Worm (Caenorhabditis elegans) whole organism, young adult: Measurements from ENCODE around the gene srw-60.
"Not testable (repeated sequence)": the region's sequence is repeated elsewhere in the genome, so short reads cannot be mapped to it uniquely, and the experiment has no call there.

ENCODE experiments used
- B0035.1 ChIP-seq: sonication (generic microtip); optimal IDR thresholded peaks from 2 replicates; lab custom pipeline; 2016; ENCODE audit warnings: missing genetic modification characterization, mild to moderate bottlenecking, missing compliant biosample characterization, missing genotype, missing genetic modification reagents
- B0336.3 ChIP-seq: fragments of 200-800 bp; sonication (Bioruptor generic); IDR thresholded peaks from 2 replicates; pipeline ENCODE4 v1.3.6; 2022; ENCODE audit warnings: missing genetic modification characterization, missing compliant biosample characterization
- C17E4.6 ChIP-seq: fragments of 200-800 bp; sonication (Bioruptor generic); IDR thresholded peaks from 2 replicates; pipeline ENCODE4 v1.3.6; 2022; ENCODE audit warnings: missing genetic modification reagents, missing genetic modification characterization, missing compliant biosample characterization
- F10E7.11 ChIP-seq: sonication (generic microtip); optimal IDR thresholded peaks from 2 replicates; lab custom pipeline; 2017; ENCODE audit warnings: mild to moderate bottlenecking, missing genetic modification characterization, moderate library complexity, missing compliant biosample characterization
- F37B4.10 ChIP-seq: fragments of 200-800 bp; sonication (Bioruptor generic); IDR thresholded peaks from 2 replicates; pipeline ENCODE4 v1.3.6; 2022; ENCODE audit warnings: missing genetic modification characterization, missing compliant biosample characterization
- F57A8.1 ChIP-seq: fragments of 200-800 bp; sonication (Bioruptor generic); optimal IDR thresholded peaks from 2 replicates; lab custom pipeline; 2018; ENCODE audit warnings: mild to moderate bottlenecking, missing genetic modification characterization, moderate library complexity, missing compliant biosample characterization
- F57C9.4 ChIP-seq: sonication (generic microtip); optimal IDR thresholded peaks from 2 replicates; lab custom pipeline; 2017; ENCODE audit warnings: mild to moderate bottlenecking, missing genetic modification characterization, missing compliant biosample characterization
- K12H6.12 ChIP-seq: fragments of 200-800 bp; sonication (Bioruptor generic); optimal IDR thresholded peaks from 2 replicates; lab custom pipeline; 2018; ENCODE audit warnings: mild to moderate bottlenecking, missing genetic modification characterization, missing compliant biosample characterization
- T26A5.8 ChIP-seq: sonication (generic microtip); optimal IDR thresholded peaks from 2 replicates; lab custom pipeline; 2016; ENCODE audit warnings: missing genetic modification characterization, missing compliant biosample characterization
- Y53F4B.3 ChIP-seq: fragments of 200-800 bp; sonication (Bioruptor generic); IDR thresholded peaks from 2 replicates; pipeline ENCODE4 v1.3.6; 2022; ENCODE audit warnings: missing genetic modification reagents, missing genetic modification characterization, missing compliant biosample characterization
- Y53G8AR.9 ChIP-seq: fragments of 200-800 bp; sonication (Bioruptor generic); conservative IDR thresholded peaks from 2 replicates; pipeline ENCODE4 v1.3.6; 2022; ENCODE audit warnings: missing genetic modification reagents, missing genetic modification characterization, missing compliant biosample characterization
- bed-2 ChIP-seq: fragments of 200-800 bp; sonication (Bioruptor generic); IDR thresholded peaks from 2 replicates; pipeline ENCODE4 v1.3.6; 2022; ENCODE audit warnings: missing genetic modification reagents, missing genetic modification characterization, missing compliant biosample characterization
- cebp-1 ChIP-seq, 2 experiments: fragments of 200-800 bp in 1 of 2; sonication (Bioruptor generic) in 1 of 2; sonication (generic microtip) in 1 of 2; IDR thresholded peaks in 1 of 2; optimal IDR thresholded peaks in 1 of 2; 2 replicates each; pipeline versions ENCODE4 v1.3.6 to Lab custom; 2017 to 2022; ENCODE audit warnings: missing compliant biosample characterization in 2 of 2, missing genetic modification characterization in 2 of 2, mild to moderate bottlenecking in 1 of 2, missing genetic modification reagents in 1 of 2, moderate library complexity in 1 of 2
- cebp-2 ChIP-seq: fragments of 200-800 bp; sonication (Bioruptor generic); IDR thresholded peaks from 2 replicates; pipeline ENCODE4 v1.3.6; 2022; ENCODE audit warnings: missing genetic modification characterization, missing compliant biosample characterization
- ceh-100 ChIP-seq: fragments of 200-800 bp; sonication (Bioruptor generic); IDR thresholded peaks from 2 replicates; pipeline ENCODE4 v1.3.6; 2022; ENCODE audit warnings: missing genetic modification reagents, missing genetic modification characterization, missing compliant biosample characterization
- chd-7 ChIP-seq: sonication (generic microtip); optimal IDR thresholded peaks from 2 replicates; lab custom pipeline; 2016; ENCODE audit warnings: mild to moderate bottlenecking, missing genetic modification characterization, moderate library complexity, missing compliant biosample characterization
- dox-1 ChIP-seq: fragments of 200-800 bp; sonication (Bioruptor generic); IDR thresholded peaks from 2 replicates; pipeline ENCODE4 v1.3.6; 2022; ENCODE audit warnings: missing genetic modification reagents, missing genetic modification characterization, missing compliant biosample characterization
- dpff-1 ChIP-seq: sonication (generic microtip); optimal IDR thresholded peaks from 2 replicates; lab custom pipeline; 2017; ENCODE audit warnings: mild to moderate bottlenecking, missing genetic modification characterization, missing compliant biosample characterization
- dpl-1 ChIP-seq: fragments of 150-350 bp; optimal IDR thresholded peaks from 2 replicates; lab custom pipeline; 2014; ENCODE audit warnings: missing biosample characterization, missing genetic modification reagents, missing genetic modification characterization
- egrh-3 ChIP-seq: fragments of 200-800 bp; sonication (Bioruptor generic); IDR thresholded peaks from 2 replicates; pipeline ENCODE4 v1.3.6; 2022; ENCODE audit warnings: missing genetic modification reagents, missing genetic modification characterization, missing compliant biosample characterization
- fkh-3 ChIP-seq: sonication (generic microtip); optimal IDR thresholded peaks from 2 replicates; lab custom pipeline; 2016; ENCODE audit warnings: mild to moderate bottlenecking, missing genetic modification characterization, missing compliant biosample characterization
- gei-17 ChIP-seq: fragments of 200-800 bp; sonication (Bioruptor generic); optimal IDR thresholded peaks from 2 replicates; lab custom pipeline; 2018; ENCODE audit warnings: mild to moderate bottlenecking, missing genetic modification characterization, missing compliant biosample characterization
- hmg-20 ChIP-seq: fragments of 200-800 bp; sonication (Bioruptor generic); IDR thresholded peaks from 2 replicates; pipeline ENCODE4 v1.3.6; 2022; ENCODE audit warnings: missing genetic modification reagents, missing genetic modification characterization, missing compliant biosample characterization
- lin-40 ChIP-seq: sonication (generic microtip); optimal IDR thresholded peaks from 2 replicates; lab custom pipeline; 2016; ENCODE audit warnings: missing genetic modification characterization, mild to moderate bottlenecking, missing compliant biosample characterization, missing genotype, missing genetic modification reagents
- mcd-1 ChIP-seq: fragments of 200-800 bp; sonication (Bioruptor generic); IDR thresholded peaks from 2 replicates; pipeline ENCODE4 v1.3.6; 2022; ENCODE audit warnings: missing genetic modification reagents, missing genetic modification characterization, missing compliant biosample characterization
- mes-4 ChIP-seq: sonication (generic microtip); optimal IDR thresholded peaks from 2 replicates; lab custom pipeline; 2016; ENCODE audit warnings: missing genotype, missing genetic modification characterization, missing compliant biosample characterization
- nhr-90 ChIP-seq: sonication (generic microtip); optimal IDR thresholded peaks from 2 replicates; lab custom pipeline; 2016; ENCODE audit warnings: missing genotype, mild to moderate bottlenecking, missing genetic modification characterization, missing compliant biosample characterization
- rcor-1 ChIP-seq: fragments of 200-800 bp; sonication (Bioruptor generic); IDR thresholded peaks from 2 replicates; pipeline ENCODE4 v1.3.6; 2022; ENCODE audit warnings: missing genetic modification reagents, missing genetic modification characterization, missing compliant biosample characterization
- repo-1 ChIP-seq: sonication (generic microtip); optimal IDR thresholded peaks from 2 replicates; lab custom pipeline; 2017; ENCODE audit warnings: mild to moderate bottlenecking, missing genetic modification characterization, missing compliant biosample characterization
- rpc-1 ChIP-seq, 2 experiments: fragments of 150-350 bp in 1 of 2; sonication (generic microtip) in 1 of 2; optimal IDR thresholded peaks; 2 replicates each; lab custom pipeline; 2014 to 2018; ENCODE audit warnings: missing biosample characterization in 1 of 2, missing genetic modification characterization in 1 of 2, missing genetic modification reagents in 1 of 2, missing genotype in 1 of 2
- snpc-1.3 ChIP-seq: sonication (generic microtip); optimal IDR thresholded peaks from 2 replicates; lab custom pipeline; 2017; ENCODE audit warnings: missing genetic modification characterization, mild to moderate bottlenecking, missing compliant biosample characterization, antibody characterized with exemption, moderate library complexity, missing genotype, missing genetic modification reagents; ENCODE audit not compliant: insufficient read depth
- unc-62 ChIP-seq: fragments of 150-350 bp; optimal IDR thresholded peaks from 2 replicates; lab custom pipeline; 2014; ENCODE audit warnings: missing biosample characterization, missing genetic modification reagents, missing genetic modification characterization
- zfh-2 ChIP-seq: fragments of 200-800 bp; sonication (Bioruptor generic); conservative IDR thresholded peaks from 2 replicates; pipeline ENCODE4 v1.3.6; 2022; ENCODE audit warnings: missing genetic modification reagents, missing genetic modification characterization, missing compliant biosample characterization
- ztf-25 ChIP-seq: fragments of 200-800 bp; sonication (Bioruptor generic); IDR thresholded peaks from 2 replicates; pipeline ENCODE4 v1.3.6; 2022; ENCODE audit warnings: missing genetic modification reagents, missing genetic modification characterization, missing compliant biosample characterization
- ztf-26 ChIP-seq: sonication (generic microtip); optimal IDR thresholded peaks from 2 replicates; lab custom pipeline; 2017; ENCODE audit warnings: missing genetic modification characterization, missing compliant biosample characterization
- ztf-28 ChIP-seq: fragments of 200-800 bp; sonication (Bioruptor generic); IDR thresholded peaks from 2 replicates; pipeline ENCODE4 v1.3.6; 2022; ENCODE audit warnings: missing genetic modification reagents, missing genetic modification characterization, missing compliant biosample characterization
- ztf-3 ChIP-seq: fragments of 200-800 bp; sonication (Bioruptor generic); optimal IDR thresholded peaks from 2 replicates; lab custom pipeline; 2018; ENCODE audit warnings: mild to moderate bottlenecking, missing genetic modification characterization, missing compliant biosample characterization

Gene srw-60

DNA sequence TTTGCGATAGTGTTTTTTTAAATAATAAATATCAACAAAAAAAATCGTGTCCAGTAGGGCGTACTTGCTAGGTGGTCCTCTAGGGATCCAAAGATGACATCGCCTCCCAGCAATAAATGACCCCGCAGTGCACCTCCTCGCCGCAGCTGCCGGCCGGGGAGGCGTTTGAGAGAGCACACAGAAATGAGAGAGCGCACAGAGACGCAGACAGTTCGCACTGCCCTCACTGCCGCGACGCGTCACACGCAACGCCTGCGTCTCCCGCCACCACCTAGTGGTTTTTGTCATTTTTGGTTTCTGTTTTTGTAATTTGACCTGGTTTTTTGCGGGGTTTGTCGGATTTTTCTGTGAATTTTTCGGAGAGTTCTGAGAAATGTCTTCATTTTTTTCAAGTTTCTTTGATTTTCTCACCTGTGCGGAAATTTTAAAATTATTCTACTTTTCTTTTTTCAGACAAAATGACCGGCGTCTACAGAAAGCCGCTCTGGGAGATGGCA is 29.5 kb downstream of the srw-60 start, which contains the start of gene lido-7 (continued):
- no peak for TF ChIP-seq dpff-1 (tag; lab: Kevin White, UChicago)
- TF ChIP-seq ztf-3 = no peak
- peak; percentile 29 for TF ChIP-seq K12H6.12 (tag; lab: Kevin White, UChicago)
- no peak for TF ChIP-seq dpl-1 (GFP tag; lab: Kevin White, UChicago)
- TF ChIP-seq hmg-20 (GFP tag; lab: Robert Waterston, UW) = no peak
- TF ChIP-seq bed-2 (GFP tag; lab: Robert Waterston, UW) = no peak
- no peak for TF ChIP-seq F10E7.11 (tag; lab: Kevin White, UChicago)
- no peak for TF ChIP-seq Y53F4B.3
- no peak for TF ChIP-seq B0336.3
- no peak for TF ChIP-seq lin-40
- TF ChIP-seq F37B4.10 (GFP tag; lab: Robert Waterston, UW) = no peak
- TF ChIP-seq repo-1 (tag; lab: Kevin White, UChicago) = no peak
- TF ChIP-seq unc-62 (GFP tag; lab: Kevin White, UChicago) = no peak
- 0 out of 2 replicates have a peak, but pooled peaks have one; percentile 17 for TF ChIP-seq rcor-1 (GFP tag; lab: Robert Waterston, UW)
- no peak for TF ChIP-seq F57C9.4 (tag; lab: Kevin White, UChicago)
- no peak for TF ChIP-seq T26A5.8
- TF ChIP-seq B0035.1 = no peak
- TF ChIP-seq ztf-25 = no peak
- TF ChIP-seq gei-17 (GFP tag; lab: Kevin White, UChicago) = no peak
- no peak for TF ChIP-seq nhr-90 (tag; lab: Kevin White, UChicago)
- no peak for TF ChIP-seq rpc-1 (optimal IDR thresholded peaks at IDR 0.05; lab: Kevin White, UChicago)
- TF ChIP-seq rpc-1 (tag; optimal IDR thresholded peaks at IDR 0.05; lab: Kevin White, UChicago) = no peak
- no peak for TF ChIP-seq ztf-26 (tag; lab: Kevin White, UChicago)
- TF ChIP-seq mes-4 = no peak
- peak; percentile 36; the same call in 1 of the 2 replicates for TF ChIP-seq dox-1
- TF ChIP-seq cebp-1 (GFP tag; IDR thresholded peaks at IDR 0.05; lab: Robert Waterston, UW) = peak; percentile 27; the same call in 1 of the 2 replicates
- peak; percentile 51 for TF ChIP-seq cebp-1 (tag; optimal IDR thresholded peaks at IDR 0.05; lab: Kevin White, UChicago)
- no peak for TF ChIP-seq chd-7 (tag; lab: Kevin White, UChicago)
- TF ChIP-seq fkh-3 (tag; lab: Kevin White, UChicago) = no peak
- TF ChIP-seq snpc-1.3 (tag; lab: Kevin White, UChicago) = no peak
- TF ChIP-seq F57A8.1 (GFP tag; lab: Kevin White, UChicago) = no peak
- TF ChIP-seq cebp-2 (GFP tag; lab: Robert Waterston, UW) = no peak
- TF ChIP-seq, all 124 proteins: peak for 21

DNA sequence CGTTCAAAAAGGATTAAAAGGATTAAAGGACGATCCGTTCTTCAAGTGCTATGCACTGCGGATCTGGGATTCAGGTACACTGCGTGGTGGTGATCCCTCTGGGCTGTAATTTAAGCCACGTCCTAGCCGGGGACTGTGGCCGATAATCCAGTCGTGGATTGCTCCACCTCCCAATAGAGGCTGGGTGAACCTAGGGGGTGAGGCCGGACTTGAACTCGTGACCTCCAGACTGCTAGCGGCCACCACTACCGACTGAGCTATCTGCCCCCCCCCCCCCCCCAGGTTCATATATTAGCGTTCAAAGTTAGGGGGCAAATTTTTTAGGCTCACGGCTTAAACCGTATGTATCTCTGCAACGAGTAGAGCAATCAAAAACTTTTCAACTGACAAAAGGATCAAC is 30.7 kb downstream of the srw-60 start:
- 0 out of 2 replicates have a peak, but pooled peaks have one; percentile 14 for TF ChIP-seq ceh-100 (GFP tag; lab: Robert Waterston, UW)
- TF ChIP-seq zfh-2 (GFP tag; lab: Robert Waterston, UW) = 0 out of 2 replicates have a peak, but pooled peaks have one; percentile 15
- TF ChIP-seq egrh-3 (GFP tag; lab: Robert Waterston, UW) = peak; percentile 58; the same call in 1 of the 2 replicates
- TF ChIP-seq rpc-1 (optimal IDR thresholded peaks at IDR 0.05; lab: Kevin White, UChicago) = not testable (repeated sequence)
- TF ChIP-seq rpc-1 (tag; optimal IDR thresholded peaks at IDR 0.05; lab: Kevin White, UChicago) = peak; percentile 40
- TF ChIP-seq mcd-1 (GFP tag; lab: Robert Waterston, UW) = peak; percentile 16; the same call in 1 of the 2 replicates
- TF ChIP-seq, all 124 proteins: peak for 5; not testable (repeated sequence) for 119

DNA sequence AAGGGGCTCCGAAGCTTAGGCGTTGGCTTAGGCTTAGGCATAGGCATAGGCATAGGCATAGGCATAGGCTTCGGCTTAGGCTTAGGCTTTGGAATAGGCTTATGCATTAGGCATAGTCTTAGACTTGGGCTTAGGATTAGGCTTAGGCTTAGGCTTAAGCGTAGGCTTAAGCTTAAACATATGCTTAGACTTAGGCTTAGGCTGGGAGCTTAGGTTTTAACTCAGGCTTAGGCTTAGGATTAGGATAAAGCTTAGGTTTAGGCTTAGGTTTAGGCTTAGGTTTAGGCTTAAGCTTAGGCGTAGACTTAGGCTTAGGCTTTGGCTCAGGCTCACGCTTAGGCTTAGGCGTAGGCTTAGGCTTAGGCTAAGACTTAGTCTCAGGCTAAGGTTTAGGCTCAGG is 31.7 kb downstream of the srw-60 start:
- TF ChIP-seq ztf-28 (GFP tag; lab: Robert Waterston, UW) (no peak), Y53G8AR.9 (GFP tag; lab: Robert Waterston, UW) (0 out of 2 replicates have a peak, but pooled peaks have one; percentile 28), C17E4.6 (GFP tag; lab: Robert Waterston, UW) (no peak)
